Worm (Caenorhabditis elegans): ENCODE results near the gene F14D7.3.
"Not testable (repeated sequence)": the region's sequence is repeated elsewhere in the genome, so short reads cannot be mapped to it uniquely, and the experiment has no call there.

DNA sequence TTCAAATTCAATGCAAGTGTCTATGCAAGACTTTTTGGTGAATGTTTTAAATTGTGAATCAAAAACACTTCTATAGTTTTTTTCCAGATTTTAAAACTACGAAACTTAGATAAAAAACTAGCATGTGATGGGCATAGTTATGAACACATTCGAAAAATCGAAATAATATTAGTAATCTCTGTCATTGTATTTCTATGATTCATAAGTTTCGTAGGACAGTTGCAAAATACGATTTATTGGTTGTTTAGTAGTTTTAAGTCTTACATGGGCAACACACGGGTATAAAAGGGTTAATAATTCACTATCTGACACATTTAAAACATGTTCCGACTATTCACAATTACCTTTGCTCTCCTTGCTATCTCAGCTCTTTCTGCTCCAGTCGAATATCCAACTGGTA lies 11.6 kb downstream of the F14D7.3 start, which contains the start of gene spig-5:
- not testable (repeated sequence) for TF ChIP-seq him-1, W03F9.2 (tag; optimal IDR thresholded peaks at IDR 0.05)
